Worm (Caenorhabditis elegans) whole organism, L4 larva: ENCODE data around the gene C56A3.8.

Source experiments
- F37D6.2 ChIP-seq: sonication (generic microtip); optimal IDR thresholded peaks from 2 replicates; lab custom pipeline; 2016; ENCODE audit warnings: mild to moderate bottlenecking, missing genetic modification characterization, missing compliant biosample characterization
- R02D3.7 ChIP-seq: fragments of 150-350 bp; sonication (generic microtip); optimal IDR thresholded peaks from 3 replicates; lab custom pipeline; 2014; ENCODE audit warnings: missing biosample characterization, missing genetic modification characterization
- T20F7.1 ChIP-seq: fragments of 200-800 bp; sonication (Bioruptor generic); optimal IDR thresholded peaks from 2 replicates; lab custom pipeline; 2018; ENCODE audit warnings: mild to moderate bottlenecking, missing genetic modification characterization, missing compliant biosample characterization
- Y105C5A.15 ChIP-seq: fragments of 200-800 bp; sonication (Bioruptor generic); IDR thresholded peaks from 2 replicates; pipeline ENCODE4 v1.3.6; 2022; ENCODE audit warnings: missing genetic modification characterization, missing compliant biosample characterization
- Y48G9A.11 ChIP-seq: fragments of 200-800 bp; sonication (Bioruptor generic); IDR thresholded peaks from 2 replicates; pipeline ENCODE4 v1.3.6; 2022; ENCODE audit warnings: missing genetic modification reagents, missing genetic modification characterization, missing compliant biosample characterization
- Y5F2A.4 ChIP-seq: fragments of 200-800 bp; sonication (Bioruptor generic); optimal IDR thresholded peaks from 2 replicates; lab custom pipeline; 2018; ENCODE audit warnings: mild to moderate bottlenecking, missing genetic modification characterization, missing compliant biosample characterization
- ZK337.2 ChIP-seq: fragments of 200-800 bp; sonication (Bioruptor generic); IDR thresholded peaks from 2 replicates; pipeline ENCODE4 v1.3.6; 2022; ENCODE audit warnings: missing genetic modification reagents, missing genetic modification characterization, missing compliant biosample characterization
- aha-1 ChIP-seq: fragments of 150-350 bp; peaks from one replicate; lab custom pipeline; 2014; ENCODE audit warnings: missing biosample characterization, missing genetic modification characterization
- ama-1 ChIP-seq: fragments of 150-350 bp; optimal IDR thresholded peaks from 2 replicates; lab custom pipeline; 2014; ENCODE audit warnings: inconsistent platforms, mixed read lengths
- arid-1 ChIP-seq: fragments of 200-800 bp; sonication (Bioruptor generic); conservative IDR thresholded peaks from 2 replicates; pipeline ENCODE4 v1.3.6; 2022; ENCODE audit warnings: missing genetic modification reagents, missing genetic modification characterization, missing compliant biosample characterization
- ceh-20 ChIP-seq: fragments of 200-800 bp; sonication (Bioruptor generic); IDR thresholded peaks from 2 replicates; pipeline ENCODE4 v1.3.6; 2022; ENCODE audit warnings: missing genetic modification reagents, missing genetic modification characterization, missing compliant biosample characterization
- ceh-82 ChIP-seq: sonication (generic microtip); optimal IDR thresholded peaks from 2 replicates; lab custom pipeline; 2017; ENCODE audit warnings: missing biosample characterization, missing genetic modification characterization
- ces-1 ChIP-seq: fragments of 150-350 bp; sonication (generic microtip); optimal IDR thresholded peaks from 4 replicates; lab custom pipeline; 2014; ENCODE audit warnings: missing biosample characterization, missing genetic modification reagents, missing genetic modification characterization
- ctbp-1 ChIP-seq: fragments of 200-800 bp; sonication (Bioruptor generic); IDR thresholded peaks from 2 replicates; pipeline ENCODE4 v1.3.6; 2022; ENCODE audit warnings: missing genetic modification reagents, missing genetic modification characterization, missing compliant biosample characterization
- daf-19 ChIP-seq: fragments of 200-800 bp; sonication (Bioruptor generic); conservative IDR thresholded peaks from 2 replicates; pipeline ENCODE4 v1.3.6; 2022; ENCODE audit warnings: missing genetic modification characterization, missing compliant biosample characterization
- daf-8 ChIP-seq: fragments of 200-800 bp; sonication (Bioruptor generic); IDR thresholded peaks from 2 replicates; pipeline ENCODE4 v1.3.6; 2022; ENCODE audit warnings: missing genetic modification characterization, missing compliant biosample characterization
- dmd-6 ChIP-seq: fragments of 200-800 bp; sonication (Bioruptor generic); IDR thresholded peaks from 2 replicates; pipeline ENCODE4 v1.3.6; 2022; ENCODE audit warnings: missing genetic modification reagents, missing genetic modification characterization, missing compliant biosample characterization
- dve-1 ChIP-seq: sonication (generic microtip); optimal IDR thresholded peaks from 2 replicates; lab custom pipeline; 2017; ENCODE audit warnings: antibody characterized with exemption, mild to moderate bottlenecking, missing genetic modification characterization, missing compliant biosample characterization; ENCODE audit not compliant: insufficient read depth
- egl-27 ChIP-seq: sonication (generic microtip); optimal IDR thresholded peaks from 3 replicates; lab custom pipeline; 2017; ENCODE audit warnings: missing biosample characterization, missing genetic modification reagents, missing genetic modification characterization
- fkh-10 ChIP-seq: fragments of 150-350 bp; optimal IDR thresholded peaks from 2 replicates; lab custom pipeline; 2014; ENCODE audit warnings: missing biosample characterization, missing genetic modification reagents, missing genetic modification characterization
- fos-1 ChIP-seq: fragments of 150-350 bp; optimal IDR thresholded peaks from 2 replicates; lab custom pipeline; 2014; ENCODE audit warnings: missing biosample characterization, missing genetic modification characterization
- gei-8 ChIP-seq: fragments of 200-800 bp; sonication (Bioruptor generic); optimal IDR thresholded peaks from 2 replicates; lab custom pipeline; 2018; ENCODE audit warnings: mild to moderate bottlenecking, missing genetic modification characterization, missing compliant biosample characterization
- lim-7 ChIP-seq: fragments of 200-800 bp; sonication (Bioruptor generic); IDR thresholded peaks from 2 replicates; pipeline ENCODE4 v1.3.6; 2022; ENCODE audit warnings: missing genetic modification characterization, missing compliant biosample characterization
- lin-1 ChIP-seq: fragments of 200-800 bp; sonication (Bioruptor generic); IDR thresholded peaks from 2 replicates; pipeline ENCODE4 v1.3.6; 2022; ENCODE audit warnings: missing genetic modification reagents, missing genetic modification characterization, missing compliant biosample characterization
- lin-13 ChIP-seq: fragments of 150-350 bp; optimal IDR thresholded peaks from 2 replicates; lab custom pipeline; 2014; ENCODE audit warnings: missing biosample characterization, missing genetic modification reagents, missing genetic modification characterization
- lin-15B ChIP-seq: fragments of 150-350 bp; sonication (generic microtip); optimal IDR thresholded peaks from 3 replicates; lab custom pipeline; 2014; ENCODE audit warnings: missing biosample characterization, missing genetic modification characterization
- lin-38 ChIP-seq: fragments of 200-800 bp; sonication (Bioruptor generic); IDR thresholded peaks from 2 replicates; pipeline ENCODE4 v1.3.6; 2022; ENCODE audit warnings: missing genetic modification reagents, missing genetic modification characterization, missing compliant biosample characterization
- lin-39 ChIP-seq: fragments of 150-350 bp; optimal IDR thresholded peaks from 2 replicates; lab custom pipeline; 2014; ENCODE audit warnings: missing biosample characterization, missing genetic modification reagents, missing genetic modification characterization
- lsy-2 ChIP-seq, 2 experiments: fragments of 150-350 bp in 1 of 2; sonication (generic microtip) in 1 of 2; optimal IDR thresholded peaks; 2 replicates each; lab custom pipeline; 2014 to 2017; ENCODE audit warnings: missing biosample characterization in 2 of 2, missing genetic modification characterization in 2 of 2
- mdl-1 ChIP-seq, 2 experiments: fragments of 150-350 bp in 1 of 2; sonication (generic microtip) in 1 of 2; optimal IDR thresholded peaks; 2 replicates each; lab custom pipeline; 2014 to 2017; ENCODE audit warnings: missing biosample characterization in 2 of 2, missing genetic modification characterization in 2 of 2
- mdt-29 ChIP-seq: fragments of 200-800 bp; sonication (Bioruptor generic); IDR thresholded peaks from 2 replicates; pipeline ENCODE4 v1.3.6; 2022; ENCODE audit warnings: missing genetic modification reagents, missing genetic modification characterization, missing compliant biosample characterization
- mes-2 ChIP-seq: sonication (generic microtip); optimal IDR thresholded peaks from 2 replicates; lab custom pipeline; 2016; ENCODE audit warnings: missing genotype, mild to moderate bottlenecking, missing genetic modification characterization, missing compliant biosample characterization; ENCODE audit not compliant: poor library complexity, severe bottlenecking
- nhr-10 ChIP-seq: fragments of 150-350 bp; optimal IDR thresholded peaks from 2 replicates; lab custom pipeline; 2014; ENCODE audit warnings: missing biosample characterization, missing genetic modification characterization
- nhr-102 ChIP-seq: sonication (generic microtip); optimal IDR thresholded peaks from 2 replicates; lab custom pipeline; 2016; ENCODE audit warnings: mild to moderate bottlenecking, missing genetic modification characterization, moderate library complexity, missing compliant biosample characterization
- nhr-28 ChIP-seq: fragments of 150-350 bp; optimal IDR thresholded peaks from 2 replicates; lab custom pipeline; 2014; ENCODE audit warnings: missing biosample characterization, missing genetic modification characterization
- nhr-6 ChIP-seq: fragments of 150-350 bp; optimal IDR thresholded peaks from 2 replicates; lab custom pipeline; 2014; ENCODE audit warnings: missing biosample characterization, missing genetic modification characterization
- nhr-76 ChIP-seq: fragments of 150-350 bp; optimal IDR thresholded peaks from 2 replicates; lab custom pipeline; 2014; ENCODE audit warnings: missing biosample characterization, missing genetic modification characterization
- php-3 ChIP-seq: fragments of 200-800 bp; sonication (Bioruptor generic); IDR thresholded peaks from 2 replicates; pipeline ENCODE4 v1.3.6; 2022; ENCODE audit warnings: missing genetic modification reagents, missing genetic modification characterization, missing compliant biosample characterization
- pqm-1 ChIP-seq: sonication (generic microtip); optimal IDR thresholded peaks from 2 replicates; lab custom pipeline; 2017; ENCODE audit warnings: missing biosample characterization, missing genetic modification characterization
- rbr-2 ChIP-seq: sonication (generic microtip); optimal IDR thresholded peaks from 2 replicates; lab custom pipeline; 2016; ENCODE audit warnings: missing genotype, missing genetic modification characterization, missing compliant biosample characterization
- sdz-12 ChIP-seq: fragments of 200-800 bp; sonication (Bioruptor generic); optimal IDR thresholded peaks from 2 replicates; lab custom pipeline; 2018; ENCODE audit warnings: mild to moderate bottlenecking, missing genetic modification characterization, missing compliant biosample characterization
- snpc-1.2 ChIP-seq: fragments of 200-800 bp; sonication (Bioruptor generic); IDR thresholded peaks from 2 replicates; pipeline ENCODE4 v1.3.6; 2022; ENCODE audit warnings: missing genetic modification reagents, missing genetic modification characterization, missing compliant biosample characterization
- spr-1 ChIP-seq: sonication (generic microtip); optimal IDR thresholded peaks from 2 replicates; lab custom pipeline; 2016; ENCODE audit warnings: mild to moderate bottlenecking, missing genetic modification characterization, missing compliant biosample characterization
- spr-3 ChIP-seq: fragments of 200-800 bp; sonication (Bioruptor generic); optimal IDR thresholded peaks from 2 replicates; lab custom pipeline; 2018; ENCODE audit warnings: mild to moderate bottlenecking, missing genetic modification characterization, missing compliant biosample characterization
- unc-130 ChIP-seq: sonication (generic microtip); optimal IDR thresholded peaks from 2 replicates; lab custom pipeline; 2016; ENCODE audit warnings: missing genetic modification reagents, missing genetic modification characterization, missing compliant biosample characterization
- unc-39 ChIP-seq: sonication (generic microtip); optimal IDR thresholded peaks from 2 replicates; lab custom pipeline; 2017; ENCODE audit warnings: missing biosample characterization, missing genetic modification characterization
- unc-62 ChIP-seq, 3 experiments: fragments of 150-350 bp in 1 of 3; sonication (generic microtip); optimal IDR thresholded peaks in 2 of 3; peaks in 1 of 3; 1 replicate in 1 of 3; 2 replicates in 2 of 3; lab custom pipeline; 2014 to 2017; ENCODE audit warnings: missing biosample characterization in 3 of 3, missing genetic modification characterization in 3 of 3, missing genetic modification reagents in 3 of 3, missing genotype in 1 of 3
- zfp-2 ChIP-seq: sonication (generic microtip); optimal IDR thresholded peaks from 2 replicates; lab custom pipeline; 2016; ENCODE audit warnings: mild to moderate bottlenecking, missing genetic modification characterization, missing compliant biosample characterization
- zip-11 ChIP-seq: fragments of 200-800 bp; sonication (Bioruptor generic); IDR thresholded peaks from 2 replicates; pipeline ENCODE4 v1.3.6; 2022; ENCODE audit warnings: missing genetic modification characterization, missing compliant biosample characterization
- ztf-11 ChIP-seq: fragments of 150-350 bp; optimal IDR thresholded peaks from 2 replicates; lab custom pipeline; 2014; ENCODE audit warnings: missing biosample characterization, missing genetic modification characterization

C56A3.8 gene

DNA sequence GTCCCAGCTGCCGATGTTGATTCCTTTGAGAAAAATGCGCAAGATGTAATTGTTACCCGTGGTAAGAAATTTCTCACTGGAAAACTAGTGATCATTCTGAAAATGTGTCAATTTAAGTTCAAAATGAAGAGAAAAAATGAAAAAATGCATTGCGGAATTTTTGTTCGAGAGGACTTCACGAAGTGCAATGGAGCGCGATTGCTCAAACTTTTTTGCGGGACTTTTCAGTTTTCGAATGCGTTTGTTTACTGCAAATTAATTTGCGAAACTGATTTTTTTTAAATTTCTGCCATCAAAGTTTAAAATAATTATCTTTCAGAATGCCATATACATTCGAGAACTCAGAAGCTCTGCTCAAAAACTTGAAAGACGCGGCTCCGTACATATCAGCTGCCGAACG, 8.5 kb downstream of the C56A3.8 start, which contains the start of the genes nuaf-1 and bir-2 (continued):
- TF ChIP-seq pqm-1 (tag; lab: Kevin White, UChicago) (no peak), snpc-1.2 (GFP tag; lab: Robert Waterston, UW) (0 out of 2 replicates have a peak, but pooled peaks have one; percentile 37), ceh-20 (GFP tag; lab: Robert Waterston, UW) (no peak), Y48G9A.11 (GFP tag; lab: Robert Waterston, UW) (no peak), daf-8 (no peak), lin-13 (GFP tag; lab: Kevin White, UChicago) (no peak), lin-15B (tag; lab: Kevin White, UChicago) (peak; percentile 29), mdt-29 (GFP tag; lab: Robert Waterston, UW) (no peak), mes-2 (tag; lab: Kevin White, UChicago) (peak; percentile 82), Y105C5A.15 (GFP tag; lab: Robert Waterston, UW) (no peak), ama-1 (lab: Kevin White, UChicago) (no peak), php-3 (GFP tag; lab: Robert Waterston, UW) (no peak), ces-1 (GFP tag; lab: Kevin White, UChicago) (no peak), nhr-76 (no peak), F37D6.2 (tag; lab: Kevin White, UChicago) (no peak), unc-130 (no peak), T20F7.1 (GFP tag; lab: Kevin White, UChicago) (no peak), nhr-28 (no peak), sdz-12 (no peak), dve-1 (peak; percentile 52), ceh-82 (tag; lab: Kevin White, UChicago) (no peak), zfp-2 (tag; lab: Kevin White, UChicago) (no peak), dmd-6 (GFP tag; lab: Robert Waterston, UW) (no peak), mdl-1 (tag; optimal IDR thresholded peaks at IDR 0.05; lab: Kevin White, UChicago) (no peak)

ce11 chrV:13571714-13572258, 11.7 kb downstream of the C56A3.8 start, which contains the start of gene C50B8.4:
Gene C50B8.4 (plus strand): TSS chrV:13572012.
- TF ChIP-seq fkh-10 (GFP tag; lab: Kevin White, UChicago) (no peak), zip-11 (GFP tag; lab: Robert Waterston, UW) (no peak), zfp-2 (tag; lab: Kevin White, UChicago) (no peak), gei-8 (no peak), sdz-12 (no peak), Y48G9A.11 (GFP tag; lab: Robert Waterston, UW) (no peak), fos-1 (tag; lab: Kevin White, UChicago) (no peak), lin-39 (tag; lab: Kevin White, UChicago) (no peak), unc-130 (no peak), aha-1 (tag; lab: Kevin White, UChicago) (peak; percentile 95), lim-7 (GFP tag; lab: Robert Waterston, UW) (no peak), lin-38 (GFP tag; lab: Robert Waterston, UW) (no peak), R02D3.7 (tag; lab: Kevin White, UChicago) (no peak), arid-1 (GFP tag; lab: Robert Waterston, UW) (no peak), lsy-2 (tag; optimal IDR thresholded peaks at IDR 0.05; lab: Kevin White, UChicago) (no peak), unc-39 (tag; lab: Kevin White, UChicago) (no peak), dve-1 (peak; percentile 46), spr-3 (GFP tag; lab: Kevin White, UChicago) (no peak), ztf-11 (tag; lab: Kevin White, UChicago) (no peak), daf-19 (GFP tag; lab: Robert Waterston, UW) (no peak), nhr-6 (peak; percentile 61), pqm-1 (tag; lab: Kevin White, UChicago) (peak; percentile 66), unc-62 (GFP tag; optimal IDR thresholded peaks at IDR 0.05 in 1 of 2; lab: Kevin White, UChicago) (peak in 1 of 2 experiments; percentile 25), unc-62 (tag; optimal IDR thresholded peaks at IDR 0.05; lab: Kevin White, UChicago) (no peak), egl-27 (no peak), Y105C5A.15 (GFP tag; lab: Robert Waterston, UW) (no peak), nhr-10 (tag; lab: Kevin White, UChicago) (no peak), ctbp-1 (GFP tag; lab: Robert Waterston, UW) (no peak), Y5F2A.4 (no peak), ceh-82 (tag; lab: Kevin White, UChicago) (no peak), lin-1 (GFP tag; lab: Robert Waterston, UW) (no peak), rbr-2 (no peak), ZK337.2 (no peak), nhr-102 (tag; lab: Kevin White, UChicago) (no peak), spr-1 (tag; lab: Kevin White, UChicago) (no peak)
